Fruit fly (Drosophila melanogaster) whole organism, wandering third instar larva: ENCODE data around the gene Atg17.

Experiments used
- Dif ChIP-seq: fragments of 200-275, 200-300 bp; sonication (Bioruptor generic); optimal IDR thresholded peaks from 2 replicates; lab custom pipeline; 2018; ENCODE audit warnings: missing biosample characterization, missing genetic modification characterization; ENCODE audit not compliant: partially characterized antibody
- Myc ChIP-seq: fragments of >200 bp; optimal IDR thresholded peaks from 2 replicates; lab custom pipeline; 2017
- OdsH ChIP-seq: fragments of 200-800 bp; sonication (Bioruptor generic); optimal IDR thresholded peaks from 2 replicates; lab custom pipeline; 2016; ENCODE audit warnings: missing biosample characterization, mild to moderate bottlenecking, missing genetic modification characterization
- Vsx2 ChIP-seq: fragments of 200-300, 225-300 bp; sonication (Bioruptor generic); optimal IDR thresholded peaks from 2 replicates; lab custom pipeline; 2018; ENCODE audit warnings: missing biosample characterization, missing genetic modification characterization; ENCODE audit not compliant: partially characterized antibody
- fru ChIP-seq: fragments of 200-800 bp; sonication (Bioruptor generic); optimal IDR thresholded peaks from 3 replicates; lab custom pipeline; 2016; ENCODE audit warnings: missing biosample characterization, mild to moderate bottlenecking, missing genetic modification characterization
- psq ChIP-seq: fragments of 200-800 bp; sonication (Bioruptor generic); optimal IDR thresholded peaks from 3 replicates; lab custom pipeline; 2017; ENCODE audit warnings: missing biosample characterization, mild to moderate bottlenecking, missing genetic modification characterization, moderate library complexity
- sv ChIP-seq: fragments of 200-800 bp; sonication (Bioruptor generic); optimal IDR thresholded peaks from 3 replicates; lab custom pipeline; 2016; ENCODE audit warnings: missing biosample characterization, missing genetic modification characterization
- usp ChIP-seq: fragments of >200 bp; optimal IDR thresholded peaks from 2 replicates; lab custom pipeline; 2017; ENCODE audit warnings: missing biosample characterization, missing genetic modification characterization

dm6 chr3R:5635524-5635923 is 34.0 kb upstream of the Atg17 start, which contains the start of gene CG31546:
- TF ChIP-seq psq (no peak), Vsx2 (GFP tag; lab: Kevin White, UChicago) (no peak), sv (no peak), fru (GFP tag; lab: Kevin White, UChicago) (no peak), Myc (lab: Kevin White, UChicago) (no peak), Dif (GFP tag; lab: Kevin White, UChicago) (no peak), OdsH (no peak), usp (GFP tag; lab: Kevin White, UChicago) (no peak)
